Worm (Caenorhabditis elegans) whole organism, young adult: ENCODE results near the gene str-209.

Source experiments
- B0019.2 ChIP-seq: fragments of 200-800 bp; sonication (Bioruptor generic); conservative IDR thresholded peaks from 2 replicates; pipeline ENCODE4 v1.3.6; 2022; ENCODE audit warnings: missing genetic modification reagents, missing genetic modification characterization, missing compliant biosample characterization
- B0035.1 ChIP-seq: sonication (generic microtip); optimal IDR thresholded peaks from 2 replicates; lab custom pipeline; 2016; ENCODE audit warnings: missing genetic modification characterization, mild to moderate bottlenecking, missing compliant biosample characterization, missing genotype, missing genetic modification reagents
- F10E7.11 ChIP-seq: sonication (generic microtip); optimal IDR thresholded peaks from 2 replicates; lab custom pipeline; 2017; ENCODE audit warnings: mild to moderate bottlenecking, missing genetic modification characterization, moderate library complexity, missing compliant biosample characterization
- F33H1.4 ChIP-seq: fragments of 200-800 bp; sonication (Bioruptor generic); IDR thresholded peaks from 2 replicates; pipeline ENCODE4 v1.3.6; 2022; ENCODE audit warnings: missing genetic modification reagents, missing genetic modification characterization, missing compliant biosample characterization
- F37B4.10 ChIP-seq: fragments of 200-800 bp; sonication (Bioruptor generic); IDR thresholded peaks from 2 replicates; pipeline ENCODE4 v1.3.6; 2022; ENCODE audit warnings: missing genetic modification characterization, missing compliant biosample characterization
- F57C9.4 ChIP-seq: sonication (generic microtip); optimal IDR thresholded peaks from 2 replicates; lab custom pipeline; 2017; ENCODE audit warnings: mild to moderate bottlenecking, missing genetic modification characterization, missing compliant biosample characterization
- K11D2.4 ChIP-seq: fragments of 200-800 bp; sonication (Bioruptor generic); IDR thresholded peaks from 2 replicates; pipeline ENCODE4 v1.3.6; 2022; ENCODE audit warnings: missing genetic modification reagents, missing genetic modification characterization, missing compliant biosample characterization
- T07F8.4 ChIP-seq: sonication (generic microtip); optimal IDR thresholded peaks from 2 replicates; lab custom pipeline; 2016; ENCODE audit warnings: mild to moderate bottlenecking, missing genetic modification characterization, moderate library complexity, missing compliant biosample characterization
- Y56A3A.18 ChIP-seq: fragments of 200-800 bp; sonication (Bioruptor generic); IDR thresholded peaks from 2 replicates; pipeline ENCODE4 v1.3.6; 2022; ENCODE audit warnings: missing genetic modification reagents, missing genetic modification characterization, missing compliant biosample characterization
- ama-1 ChIP-seq, 3 experiments: fragments of 150-350 bp in 1 of 3; sonication (generic microtip) in 2 of 3; optimal IDR thresholded peaks; 2 replicates each; lab custom pipeline; 2014 to 2018; ENCODE audit warnings: missing biosample characterization in 2 of 3, missing genetic modification characterization in 2 of 3, missing genetic modification reagents in 2 of 3
- aptf-3 ChIP-seq: fragments of 200-800 bp; sonication (Bioruptor generic); IDR thresholded peaks from 2 replicates; pipeline ENCODE4 v1.3.6; 2022; ENCODE audit warnings: missing genetic modification characterization, missing compliant biosample characterization
- atf-7 ChIP-seq: sonication (generic microtip); optimal IDR thresholded peaks from 2 replicates; lab custom pipeline; 2017; ENCODE audit warnings: mild to moderate bottlenecking, missing genetic modification characterization, missing compliant biosample characterization
- athp-1 ChIP-seq: sonication (generic microtip); optimal IDR thresholded peaks from 2 replicates; lab custom pipeline; 2017; ENCODE audit warnings: mild to moderate bottlenecking, missing genetic modification characterization, missing compliant biosample characterization
- ccch-3 ChIP-seq: fragments of 200-800 bp; sonication (Bioruptor generic); optimal IDR thresholded peaks from 2 replicates; lab custom pipeline; 2018; ENCODE audit warnings: mild to moderate bottlenecking, missing genetic modification characterization, missing compliant biosample characterization
- ceh-40 ChIP-seq: fragments of 200-800 bp; sonication (Bioruptor generic); IDR thresholded peaks from 2 replicates; pipeline ENCODE4 v1.3.6; 2022; ENCODE audit warnings: missing genetic modification characterization, missing compliant biosample characterization
- ceh-58 ChIP-seq: fragments of 200-800 bp; sonication (Bioruptor generic); IDR thresholded peaks from 2 replicates; pipeline ENCODE4 v1.3.6; 2022; ENCODE audit warnings: missing genetic modification characterization, missing compliant biosample characterization
- chd-7 ChIP-seq: sonication (generic microtip); optimal IDR thresholded peaks from 2 replicates; lab custom pipeline; 2016; ENCODE audit warnings: mild to moderate bottlenecking, missing genetic modification characterization, moderate library complexity, missing compliant biosample characterization
- die-1 ChIP-seq: sonication (generic microtip); optimal IDR thresholded peaks from 2 replicates; lab custom pipeline; 2016; ENCODE audit warnings: missing genotype, mild to moderate bottlenecking, missing genetic modification characterization, missing compliant biosample characterization
- dpff-1 ChIP-seq: sonication (generic microtip); optimal IDR thresholded peaks from 2 replicates; lab custom pipeline; 2017; ENCODE audit warnings: mild to moderate bottlenecking, missing genetic modification characterization, missing compliant biosample characterization
- dpl-1 ChIP-seq: fragments of 150-350 bp; optimal IDR thresholded peaks from 2 replicates; lab custom pipeline; 2014; ENCODE audit warnings: missing biosample characterization, missing genetic modification reagents, missing genetic modification characterization
- efl-1 ChIP-seq: fragments of 150-350 bp; optimal IDR thresholded peaks from 2 replicates; lab custom pipeline; 2014; ENCODE audit warnings: missing biosample characterization, missing genetic modification reagents, missing genetic modification characterization
- egl-18 ChIP-seq: fragments of 200-800 bp; sonication (Bioruptor generic); IDR thresholded peaks from 2 replicates; pipeline ENCODE4 v1.3.6; 2022; ENCODE audit warnings: missing genetic modification reagents, missing genetic modification characterization, missing compliant biosample characterization
- hlh-26 ChIP-seq: fragments of 200-800 bp; sonication (Bioruptor generic); conservative IDR thresholded peaks from 2 replicates; pipeline ENCODE4 v1.3.6; 2022; ENCODE audit warnings: missing genetic modification reagents, missing genetic modification characterization, missing compliant biosample characterization
- hmg-1.2 ChIP-seq: fragments of 200-800 bp; sonication (Bioruptor generic); IDR thresholded peaks from 2 replicates; pipeline ENCODE4 v1.3.6; 2022; ENCODE audit warnings: missing genetic modification reagents, missing genetic modification characterization, missing compliant biosample characterization
- hrde-1 ChIP-seq: sonication (generic microtip); optimal IDR thresholded peaks from 2 replicates; lab custom pipeline; 2016; ENCODE audit warnings: missing genetic modification characterization, mild to moderate bottlenecking, missing compliant biosample characterization, moderate library complexity, missing genotype, missing genetic modification reagents, borderline replicate concordance
- hsf-1 ChIP-seq: fragments of 200-800 bp; sonication (Bioruptor generic); IDR thresholded peaks from 2 replicates; pipeline ENCODE4 v1.3.6; 2022; ENCODE audit warnings: missing genetic modification reagents, missing genetic modification characterization, missing compliant biosample characterization
- madf-6 ChIP-seq: fragments of 200-800 bp; sonication (Bioruptor generic); IDR thresholded peaks from 2 replicates; pipeline ENCODE4 v1.3.6; 2022; ENCODE audit warnings: missing genetic modification reagents, missing genetic modification characterization, missing compliant biosample characterization
- madf-8 ChIP-seq: fragments of 200-800 bp; sonication (Bioruptor generic); conservative IDR thresholded peaks from 2 replicates; pipeline ENCODE4 v1.3.6; 2022; ENCODE audit warnings: missing genetic modification reagents, missing genetic modification characterization, missing compliant biosample characterization
- pbrm-1 ChIP-seq: fragments of 200-800 bp; sonication (Bioruptor generic); IDR thresholded peaks from 2 replicates; pipeline ENCODE4 v1.3.6; 2022; ENCODE audit warnings: missing genetic modification reagents, missing genetic modification characterization, missing compliant biosample characterization
- sea-2 ChIP-seq: fragments of 200-800 bp; sonication (Bioruptor generic); IDR thresholded peaks from 2 replicates; pipeline ENCODE4 v1.3.6; 2022; ENCODE audit warnings: missing genetic modification characterization, missing compliant biosample characterization
- sptf-2 ChIP-seq: fragments of 200-800 bp; sonication (Bioruptor generic); optimal IDR thresholded peaks from 2 replicates; lab custom pipeline; 2018; ENCODE audit warnings: mild to moderate bottlenecking, missing genetic modification characterization, missing compliant biosample characterization
- tlf-1 ChIP-seq: fragments of 200-800 bp; sonication (Bioruptor generic); optimal IDR thresholded peaks from 2 replicates; lab custom pipeline; 2018; ENCODE audit warnings: mild to moderate bottlenecking, missing genetic modification characterization, missing compliant biosample characterization
- unc-62 ChIP-seq: fragments of 150-350 bp; optimal IDR thresholded peaks from 2 replicates; lab custom pipeline; 2014; ENCODE audit warnings: missing biosample characterization, missing genetic modification reagents, missing genetic modification characterization
- xnd-1 ChIP-seq: sonication (generic microtip); optimal IDR thresholded peaks from 2 replicates; lab custom pipeline; 2016; ENCODE audit warnings: missing genotype, missing genetic modification reagents, missing genetic modification characterization, missing compliant biosample characterization
- zfh-2 ChIP-seq: fragments of 200-800 bp; sonication (Bioruptor generic); conservative IDR thresholded peaks from 2 replicates; pipeline ENCODE4 v1.3.6; 2022; ENCODE audit warnings: missing genetic modification reagents, missing genetic modification characterization, missing compliant biosample characterization
- ztf-28 ChIP-seq: fragments of 200-800 bp; sonication (Bioruptor generic); IDR thresholded peaks from 2 replicates; pipeline ENCODE4 v1.3.6; 2022; ENCODE audit warnings: missing genetic modification reagents, missing genetic modification characterization, missing compliant biosample characterization
- ztf-3 ChIP-seq: fragments of 200-800 bp; sonication (Bioruptor generic); optimal IDR thresholded peaks from 2 replicates; lab custom pipeline; 2018; ENCODE audit warnings: mild to moderate bottlenecking, missing genetic modification characterization, missing compliant biosample characterization

str-209 gene

DNA sequence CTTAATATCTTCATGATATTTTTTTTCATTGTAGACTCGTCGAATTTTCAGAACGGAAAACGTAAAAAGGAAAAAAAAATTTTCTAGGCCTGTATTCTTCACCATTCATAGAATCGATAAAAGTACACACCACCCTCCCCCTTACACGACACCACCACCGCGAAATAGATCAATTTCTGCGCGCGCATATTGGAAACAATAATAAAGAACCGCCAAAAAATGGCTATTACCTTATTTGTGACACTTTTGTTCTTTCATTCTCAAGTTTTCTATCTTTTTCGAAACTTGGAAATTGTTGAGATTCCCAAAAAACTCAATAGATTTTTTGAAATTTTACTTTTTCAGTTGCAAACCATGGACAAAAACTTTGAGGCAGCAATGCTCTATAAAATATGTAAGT, 26.4 kb downstream of the str-209 start, which contains the start of gene F26G5.1:
TSS of gene F26G5.1 (plus strand) at position 339 of the 400 bp plus-strand sequence.
- no peak for TF ChIP-seq unc-62 (GFP tag; lab: Kevin White, UChicago)
- TF ChIP-seq zfh-2 (GFP tag; lab: Robert Waterston, UW) = no peak
- no peak for TF ChIP-seq sea-2 (GFP tag; lab: Robert Waterston, UW)
- no peak for TF ChIP-seq hsf-1
- TF ChIP-seq madf-8 = peak; percentile 65
- no peak for TF ChIP-seq ama-1 (optimal IDR thresholded peaks at IDR 0.05; lab: Kevin White, UChicago)
- no peak for TF ChIP-seq ama-1 (GFP tag; optimal IDR thresholded peaks at IDR 0.05; lab: Kevin White, UChicago)
- no peak for TF ChIP-seq F57C9.4 (tag; lab: Kevin White, UChicago)
- TF ChIP-seq K11D2.4 (GFP tag; lab: Robert Waterston, UW) = no peak
- no peak for TF ChIP-seq ztf-3 (GFP tag; lab: Kevin White, UChicago)
- no peak for TF ChIP-seq tlf-1 (GFP tag; lab: Kevin White, UChicago)
- TF ChIP-seq hlh-26 (GFP tag; lab: Robert Waterston, UW) = no peak
- peak; percentile 33 for TF ChIP-seq dpl-1 (GFP tag; lab: Kevin White, UChicago)
- peak; percentile 29; the same call in 1 of the 2 replicates for TF ChIP-seq F33H1.4
- TF ChIP-seq B0019.2 (GFP tag; lab: Robert Waterston, UW) = no peak
- TF ChIP-seq hmg-1.2 (GFP tag; lab: Robert Waterston, UW) = peak; percentile 22; the same call in 1 of the 2 replicates
- TF ChIP-seq efl-1 (GFP tag; lab: Kevin White, UChicago) = peak; percentile 75
- no peak for TF ChIP-seq hrde-1 (tag; lab: Kevin White, UChicago)
- no peak for TF ChIP-seq pbrm-1 (GFP tag; lab: Robert Waterston, UW)
- peak; percentile 26 for TF ChIP-seq xnd-1 (tag; lab: Kevin White, UChicago)
- no peak for TF ChIP-seq aptf-3 (GFP tag; lab: Robert Waterston, UW)
- TF ChIP-seq ccch-3 (GFP tag; lab: Kevin White, UChicago) = no peak
- peak; percentile 86 for TF ChIP-seq madf-6
- TF ChIP-seq ceh-40 = no peak
- no peak for TF ChIP-seq athp-1 (tag; lab: Kevin White, UChicago)
- TF ChIP-seq B0035.1 (tag; lab: Kevin White, UChicago) = no peak
- TF ChIP-seq ceh-58 (GFP tag; lab: Robert Waterston, UW) = no peak
- no peak for TF ChIP-seq chd-7 (tag; lab: Kevin White, UChicago)
- no peak for TF ChIP-seq die-1 (tag; lab: Kevin White, UChicago)

- TF ChIP-seq ztf-28 (GFP tag; lab: Robert Waterston, UW) (no peak), egl-18 (GFP tag; lab: Robert Waterston, UW) (no peak), hsf-1 (no peak), F10E7.11 (tag; lab: Kevin White, UChicago) (no peak), K11D2.4 (GFP tag; lab: Robert Waterston, UW) (no peak), F37B4.10 (GFP tag; lab: Robert Waterston, UW) (no peak), ama-1 (optimal IDR thresholded peaks at IDR 0.05; lab: Kevin White, UChicago) (no peak), ama-1 (GFP tag; optimal IDR thresholded peaks at IDR 0.05; lab: Kevin White, UChicago) (no peak), Y56A3A.18 (GFP tag; lab: Robert Waterston, UW) (no peak), madf-8 (no peak), dpff-1 (tag; lab: Kevin White, UChicago) (no peak), T07F8.4 (tag; lab: Kevin White, UChicago) (no peak), sptf-2 (GFP tag; lab: Kevin White, UChicago) (no peak), ceh-40 (no peak), atf-7 (tag; lab: Kevin White, UChicago) (no peak)
These were observed 28.8 kb downstream of the str-209 start for ce11 chrV:4977539-4977938.
